Worm (Caenorhabditis elegans): Measurements from ENCODE around the gene oxy-4.

DNA sequence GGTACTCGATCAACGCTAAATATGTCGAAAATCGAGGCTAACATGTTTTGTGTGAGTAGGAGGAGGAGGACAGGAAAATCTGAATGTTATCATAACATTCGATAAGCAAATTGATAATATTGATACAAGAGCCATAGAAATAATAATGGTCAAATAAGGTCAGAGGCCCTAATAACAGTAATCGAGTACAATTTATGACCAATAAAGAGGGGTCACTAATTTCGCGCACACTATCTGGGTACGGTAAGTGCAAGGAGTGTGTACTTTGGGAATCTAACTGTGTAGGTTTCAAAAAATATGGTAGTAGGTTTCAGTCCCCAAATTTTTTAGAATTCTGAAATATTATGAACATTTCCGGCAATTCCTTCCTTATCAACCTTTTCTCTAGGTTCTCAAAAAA lies 15.1 kb downstream of the oxy-4 start:
- TF ChIP-seq ekl-4 (GFP tag; IDR thresholded peaks at IDR 0.05) (no peak), F57A8.1 (GFP tag; optimal IDR thresholded peaks at IDR 0.05) (no peak), unc-62 (GFP tag; optimal IDR thresholded peaks at IDR 0.05) (no peak)

Measured in whole organism, young adult.